Worm (Caenorhabditis elegans) whole organism, L4 larva: ENCODE data around the gene Y41D4B.24.

Experiments
- D1046.2 ChIP-seq: fragments of 200-800 bp; sonication (Bioruptor generic); IDR thresholded peaks from 2 replicates; pipeline ENCODE4 v1.3.6; 2022; ENCODE audit warnings: missing genetic modification characterization, missing compliant biosample characterization
- F44E2.7 ChIP-seq: fragments of 200-800 bp; sonication (Bioruptor generic); IDR thresholded peaks from 2 replicates; pipeline ENCODE4 v2.1.2; 2022; ENCODE audit warnings: missing genetic modification characterization, missing compliant biosample characterization
- F49E8.2 ChIP-seq: sonication (generic microtip); optimal IDR thresholded peaks from 2 replicates; lab custom pipeline; 2016; ENCODE audit warnings: missing compliant biosample characterization, mild to moderate bottlenecking, missing genetic modification characterization, borderline replicate concordance
- Y48G9A.11 ChIP-seq: fragments of 200-800 bp; sonication (Bioruptor generic); IDR thresholded peaks from 2 replicates; pipeline ENCODE4 v1.3.6; 2022; ENCODE audit warnings: missing genetic modification reagents, missing genetic modification characterization, missing compliant biosample characterization
- Y5F2A.4 ChIP-seq: fragments of 200-800 bp; sonication (Bioruptor generic); optimal IDR thresholded peaks from 2 replicates; lab custom pipeline; 2018; ENCODE audit warnings: mild to moderate bottlenecking, missing genetic modification characterization, missing compliant biosample characterization
- Y75B8A.6 ChIP-seq: fragments of 200-800 bp; sonication (Bioruptor generic); IDR thresholded peaks from 2 replicates; pipeline ENCODE4 v1.3.6; 2022; ENCODE audit warnings: missing genetic modification reagents, missing genetic modification characterization, missing compliant biosample characterization
- ZK337.2 ChIP-seq: fragments of 200-800 bp; sonication (Bioruptor generic); IDR thresholded peaks from 2 replicates; pipeline ENCODE4 v1.3.6; 2022; ENCODE audit warnings: missing genetic modification reagents, missing genetic modification characterization, missing compliant biosample characterization
- ZK546.5 ChIP-seq, 2 experiments: sonication (generic microtip); optimal IDR thresholded peaks; 2 replicates each; lab custom pipeline; 2017; ENCODE audit warnings: missing biosample characterization in 2 of 2, missing genetic modification characterization in 2 of 2
- arid-1 ChIP-seq: fragments of 200-800 bp; sonication (Bioruptor generic); conservative IDR thresholded peaks from 2 replicates; pipeline ENCODE4 v1.3.6; 2022; ENCODE audit warnings: missing genetic modification reagents, missing genetic modification characterization, missing compliant biosample characterization
- ceh-28 ChIP-seq: fragments of 150-350 bp; optimal IDR thresholded peaks from 2 replicates; lab custom pipeline; 2014; ENCODE audit warnings: missing biosample characterization, missing genetic modification reagents, missing genetic modification characterization
- ceh-44 ChIP-seq: fragments of 200-800 bp; sonication (Bioruptor generic); IDR thresholded peaks from 2 replicates; pipeline ENCODE4 v1.3.6; 2022; ENCODE audit warnings: missing genetic modification reagents, missing genetic modification characterization, missing compliant biosample characterization
- ceh-62 ChIP-seq: sonication (generic microtip); optimal IDR thresholded peaks from 2 replicates; lab custom pipeline; 2017; ENCODE audit warnings: missing biosample characterization, missing genetic modification characterization
- ceh-82 ChIP-seq: sonication (generic microtip); optimal IDR thresholded peaks from 2 replicates; lab custom pipeline; 2017; ENCODE audit warnings: missing biosample characterization, missing genetic modification characterization
- dmd-8 ChIP-seq: fragments of 200-800 bp; sonication (Bioruptor generic); IDR thresholded peaks from 2 replicates; pipeline ENCODE4 v1.3.6; 2022; ENCODE audit warnings: missing genetic modification characterization, missing compliant biosample characterization
- egl-27 ChIP-seq: sonication (generic microtip); optimal IDR thresholded peaks from 3 replicates; lab custom pipeline; 2017; ENCODE audit warnings: missing biosample characterization, missing genetic modification reagents, missing genetic modification characterization
- fkh-10 ChIP-seq: fragments of 150-350 bp; optimal IDR thresholded peaks from 2 replicates; lab custom pipeline; 2014; ENCODE audit warnings: missing biosample characterization, missing genetic modification reagents, missing genetic modification characterization
- gei-8 ChIP-seq: fragments of 200-800 bp; sonication (Bioruptor generic); optimal IDR thresholded peaks from 2 replicates; lab custom pipeline; 2018; ENCODE audit warnings: mild to moderate bottlenecking, missing genetic modification characterization, missing compliant biosample characterization
- lin-1 ChIP-seq: fragments of 200-800 bp; sonication (Bioruptor generic); IDR thresholded peaks from 2 replicates; pipeline ENCODE4 v1.3.6; 2022; ENCODE audit warnings: missing genetic modification reagents, missing genetic modification characterization, missing compliant biosample characterization
- lin-13 ChIP-seq: fragments of 150-350 bp; optimal IDR thresholded peaks from 2 replicates; lab custom pipeline; 2014; ENCODE audit warnings: missing biosample characterization, missing genetic modification reagents, missing genetic modification characterization
- lin-15B ChIP-seq: fragments of 150-350 bp; sonication (generic microtip); optimal IDR thresholded peaks from 3 replicates; lab custom pipeline; 2014; ENCODE audit warnings: missing biosample characterization, missing genetic modification characterization
- lin-38 ChIP-seq: fragments of 200-800 bp; sonication (Bioruptor generic); IDR thresholded peaks from 2 replicates; pipeline ENCODE4 v1.3.6; 2022; ENCODE audit warnings: missing genetic modification reagents, missing genetic modification characterization, missing compliant biosample characterization
- lin-39 ChIP-seq: fragments of 150-350 bp; optimal IDR thresholded peaks from 2 replicates; lab custom pipeline; 2014; ENCODE audit warnings: missing biosample characterization, missing genetic modification reagents, missing genetic modification characterization
- lir-3 ChIP-seq: sonication (generic microtip); optimal IDR thresholded peaks from 2 replicates; lab custom pipeline; 2016; ENCODE audit warnings: mild to moderate bottlenecking, missing genetic modification characterization, missing compliant biosample characterization
- lsy-2 ChIP-seq, 2 experiments: fragments of 150-350 bp in 1 of 2; sonication (generic microtip) in 1 of 2; optimal IDR thresholded peaks; 2 replicates each; lab custom pipeline; 2014 to 2017; ENCODE audit warnings: missing biosample characterization in 2 of 2, missing genetic modification characterization in 2 of 2
- madf-9 ChIP-seq: fragments of 200-800 bp; sonication (Bioruptor generic); conservative IDR thresholded peaks from 2 replicates; pipeline ENCODE4 v1.3.6; 2022; ENCODE audit warnings: missing genetic modification reagents, missing genetic modification characterization, missing compliant biosample characterization
- mdt-29 ChIP-seq: fragments of 200-800 bp; sonication (Bioruptor generic); IDR thresholded peaks from 2 replicates; pipeline ENCODE4 v1.3.6; 2022; ENCODE audit warnings: missing genetic modification reagents, missing genetic modification characterization, missing compliant biosample characterization
- mep-1 ChIP-seq: fragments of 150-350 bp; sonication (generic microtip); optimal IDR thresholded peaks from 3 replicates; lab custom pipeline; 2014; ENCODE audit warnings: missing biosample characterization, missing genetic modification characterization
- mes-2 ChIP-seq: sonication (generic microtip); optimal IDR thresholded peaks from 2 replicates; lab custom pipeline; 2016; ENCODE audit warnings: missing genotype, mild to moderate bottlenecking, missing genetic modification characterization, missing compliant biosample characterization; ENCODE audit not compliant: poor library complexity, severe bottlenecking
- nhr-11 ChIP-seq: fragments of 150-350 bp; optimal IDR thresholded peaks from 2 replicates; lab custom pipeline; 2014; ENCODE audit warnings: missing biosample characterization, missing genetic modification characterization
- nhr-237 ChIP-seq: sonication (generic microtip); optimal IDR thresholded peaks from 2 replicates; lab custom pipeline; 2017; ENCODE audit warnings: missing biosample characterization, missing genetic modification characterization
- nhr-25 ChIP-seq: sonication (generic microtip); optimal IDR thresholded peaks from 2 replicates; lab custom pipeline; 2017; ENCODE audit warnings: missing genetic modification characterization, mild to moderate bottlenecking, missing compliant biosample characterization, antibody characterized with exemption, moderate library complexity, borderline replicate concordance; ENCODE audit not compliant: insufficient read depth
- nhr-28 ChIP-seq: fragments of 150-350 bp; optimal IDR thresholded peaks from 2 replicates; lab custom pipeline; 2014; ENCODE audit warnings: missing biosample characterization, missing genetic modification characterization
- nhr-41 ChIP-seq: fragments of 200-800 bp; sonication (Bioruptor generic); IDR thresholded peaks from 2 replicates; pipeline ENCODE4 v1.3.6; 2022; ENCODE audit warnings: missing genetic modification reagents, missing genetic modification characterization, missing compliant biosample characterization
- nhr-6 ChIP-seq: fragments of 150-350 bp; optimal IDR thresholded peaks from 2 replicates; lab custom pipeline; 2014; ENCODE audit warnings: missing biosample characterization, missing genetic modification characterization
- nhr-76 ChIP-seq: fragments of 150-350 bp; optimal IDR thresholded peaks from 2 replicates; lab custom pipeline; 2014; ENCODE audit warnings: missing biosample characterization, missing genetic modification characterization
- pha-4 ChIP-seq, 2 experiments: fragments of 150-350 bp in 1 of 2; fragments of 200-800 bp in 1 of 2; sonication (Bioruptor generic) in 1 of 2; IDR thresholded peaks in 1 of 2; optimal IDR thresholded peaks in 1 of 2; 2 replicates each; pipeline versions ENCODE4 v1.3.6 to Lab custom; 2014 to 2022; ENCODE audit warnings: missing genetic modification characterization in 2 of 2, missing genetic modification reagents in 2 of 2, missing biosample characterization in 1 of 2, missing compliant biosample characterization in 1 of 2
- php-3 ChIP-seq: fragments of 200-800 bp; sonication (Bioruptor generic); IDR thresholded peaks from 2 replicates; pipeline ENCODE4 v1.3.6; 2022; ENCODE audit warnings: missing genetic modification reagents, missing genetic modification characterization, missing compliant biosample characterization
- pqm-1 ChIP-seq: sonication (generic microtip); optimal IDR thresholded peaks from 2 replicates; lab custom pipeline; 2017; ENCODE audit warnings: missing biosample characterization, missing genetic modification characterization
- rbr-2 ChIP-seq: sonication (generic microtip); optimal IDR thresholded peaks from 2 replicates; lab custom pipeline; 2016; ENCODE audit warnings: missing genotype, missing genetic modification characterization, missing compliant biosample characterization
- saeg-2 ChIP-seq: fragments of 200-800 bp; sonication (Bioruptor generic); IDR thresholded peaks from 2 replicates; pipeline ENCODE4 v1.3.6; 2022; ENCODE audit warnings: missing genetic modification reagents, missing genetic modification characterization, missing compliant biosample characterization
- sdz-12 ChIP-seq: fragments of 200-800 bp; sonication (Bioruptor generic); optimal IDR thresholded peaks from 2 replicates; lab custom pipeline; 2018; ENCODE audit warnings: mild to moderate bottlenecking, missing genetic modification characterization, missing compliant biosample characterization
- set-16 ChIP-seq: fragments of 200-800 bp; sonication (Bioruptor generic); IDR thresholded peaks from 2 replicates; pipeline ENCODE4 v1.3.6; 2022; ENCODE audit warnings: missing genetic modification reagents, missing genetic modification characterization, missing compliant biosample characterization
- snpc-1.2 ChIP-seq: fragments of 200-800 bp; sonication (Bioruptor generic); IDR thresholded peaks from 2 replicates; pipeline ENCODE4 v1.3.6; 2022; ENCODE audit warnings: missing genetic modification reagents, missing genetic modification characterization, missing compliant biosample characterization
- snpc-4 ChIP-seq: fragments of 150-350 bp; optimal IDR thresholded peaks from 2 replicates; lab custom pipeline; 2014; ENCODE audit warnings: missing biosample characterization, missing genetic modification characterization
- tag-97 ChIP-seq: fragments of 200-800 bp; sonication (Bioruptor generic); IDR thresholded peaks from 2 replicates; pipeline ENCODE4 v1.3.6; 2022; ENCODE audit warnings: missing genetic modification characterization, missing compliant biosample characterization
- unc-39 ChIP-seq: sonication (generic microtip); optimal IDR thresholded peaks from 2 replicates; lab custom pipeline; 2017; ENCODE audit warnings: missing biosample characterization, missing genetic modification characterization
- zag-1 ChIP-seq: fragments of 150-350 bp; optimal IDR thresholded peaks from 2 replicates; lab custom pipeline; 2014; ENCODE audit warnings: missing biosample characterization, missing genetic modification characterization
- zfp-3 ChIP-seq: fragments of 200-800 bp; sonication (Bioruptor generic); conservative IDR thresholded peaks from 2 replicates; pipeline ENCODE4 v1.3.6; 2022; ENCODE audit warnings: missing genetic modification reagents, missing genetic modification characterization, missing compliant biosample characterization
- zip-2 ChIP-seq: fragments of 150-350 bp; optimal IDR thresholded peaks from 2 replicates; lab custom pipeline; 2014; ENCODE audit warnings: missing biosample characterization, missing genetic modification characterization

The Y41D4B.24 gene

ce11 chrIV:1710535-1710934 is 28.6 kb upstream of the Y41D4B.24 start:
- no peak for TF ChIP-seq zfp-3 (GFP tag; lab: Robert Waterston, UW)
- no peak for TF ChIP-seq mdt-29 (GFP tag; lab: Robert Waterston, UW)
- peak; percentile 96 for TF ChIP-seq set-16 (GFP tag; lab: Robert Waterston, UW)
- no peak for TF ChIP-seq Y48G9A.11
- TF ChIP-seq nhr-11, result no peak
- no peak for TF ChIP-seq mep-1
- no peak for TF ChIP-seq nhr-25

ce11 chrIV:1709695-1710315 is 27.8 kb upstream of the Y41D4B.24 start, which contains the start of the genes pbs-1 and K08D12.3:
Gene pbs-1, minus strand, starts transcription at chrIV:1709745.
Gene K08D12.3, plus strand, starts transcription at chrIV:1710265.
- TF ChIP-seq sdz-12 (GFP tag; lab: Kevin White, UChicago) (no peak), ceh-82 (tag; lab: Kevin White, UChicago) (no peak), set-16 (GFP tag; lab: Robert Waterston, UW) (no peak), Y5F2A.4 (no peak), zip-2 (tag; lab: Kevin White, UChicago) (no peak), ZK546.5 (tag; optimal IDR thresholded peaks at IDR 0.05; lab: Kevin White, UChicago) (peak; percentile 57 to 92), lir-3 (tag; lab: Kevin White, UChicago) (no peak), lin-15B (tag; lab: Kevin White, UChicago) (no peak), lin-38 (peak; percentile 81), nhr-237 (tag; lab: Kevin White, UChicago) (no peak), lin-1 (GFP tag; lab: Robert Waterston, UW) (no peak), gei-8 (GFP tag; lab: Kevin White, UChicago) (no peak), zag-1 (no peak), pha-4 (GFP tag; IDR thresholded peaks at IDR 0.05; lab: Robert Waterston, UW) (no peak), pha-4 (tag; optimal IDR thresholded peaks at IDR 0.05; lab: Kevin White, UChicago) (no peak), dmd-8 (no peak), ceh-44 (no peak), lin-39 (tag; lab: Kevin White, UChicago) (no peak), mes-2 (peak; percentile 83), nhr-76 (tag; lab: Kevin White, UChicago) (no peak), F49E8.2 (tag; lab: Kevin White, UChicago) (no peak), ceh-62 (tag; lab: Kevin White, UChicago) (no peak), nhr-28 (tag; lab: Kevin White, UChicago) (peak; percentile 39), lsy-2 (tag; optimal IDR thresholded peaks at IDR 0.05; lab: Kevin White, UChicago) (peak in 1 of 2 experiments; percentile 92), arid-1 (0 out of 2 replicates have a peak, but pooled peaks have one; percentile 17), egl-27 (tag; lab: Kevin White, UChicago) (no peak), snpc-1.2 (GFP tag; lab: Robert Waterston, UW) (0 out of 2 replicates have a peak, but pooled peaks have one; percentile 40), saeg-2 (GFP tag; lab: Robert Waterston, UW) (peak; percentile 52; the same call in 1 of the 2 replicates), php-3 (GFP tag; lab: Robert Waterston, UW) (no peak), mdt-29 (GFP tag; lab: Robert Waterston, UW) (no peak), fkh-10 (GFP tag; lab: Kevin White, UChicago) (no peak), D1046.2 (GFP tag; lab: Robert Waterston, UW) (no peak), tag-97 (GFP tag; lab: Robert Waterston, UW) (no peak), lin-13 (GFP tag; lab: Kevin White, UChicago) (peak; percentile 59), ZK337.2 (GFP tag; lab: Robert Waterston, UW) (no peak), ceh-28 (tag; lab: Kevin White, UChicago) (no peak), nhr-41 (GFP tag; lab: Robert Waterston, UW) (no peak), mep-1 (peak; percentile 81), unc-39 (tag; lab: Kevin White, UChicago) (no peak), rbr-2 (tag; lab: Kevin White, UChicago) (peak; percentile 69), F44E2.7 (GFP tag; lab: Robert Waterston, UW) (no peak), Y75B8A.6 (GFP tag; lab: Robert Waterston, UW) (no peak), pqm-1 (tag; lab: Kevin White, UChicago) (no peak), nhr-6 (peak; percentile 62), madf-9 (GFP tag; lab: Robert Waterston, UW) (no peak), snpc-4 (tag; lab: Kevin White, UChicago) (no peak)
